Worm (Caenorhabditis elegans): Measurements from ENCODE around the gene vit-5.

vit-5 gene

DNA sequence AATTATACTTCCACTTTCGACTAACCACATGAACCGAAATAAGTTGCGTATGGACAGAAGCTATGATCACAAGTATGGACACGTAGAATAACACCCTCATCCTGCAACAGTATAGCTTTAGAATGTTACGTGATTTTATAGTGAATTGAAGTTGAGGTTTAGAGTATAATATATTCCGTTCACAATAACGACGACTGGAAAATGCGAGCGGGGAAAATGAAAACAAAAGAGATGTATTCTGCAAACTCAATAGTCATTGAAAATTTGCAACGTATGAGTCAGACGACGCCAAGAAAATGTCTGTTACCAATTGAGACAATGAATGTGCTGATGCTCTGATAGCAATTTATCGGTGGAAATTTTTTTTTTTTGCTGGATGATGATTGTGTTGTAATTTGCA is 17.9 kb upstream of the vit-5 start, which contains the start of gene acp-1:
TSS of gene acp-1 (minus strand) at position 101 of the 400 bp plus-strand sequence.
- TF ChIP-seq pha-4 (tag; optimal IDR thresholded peaks at IDR 0.05) (no peak), C08G9.2 (tag; optimal IDR thresholded peaks at IDR 0.05) (no peak), hlh-6 (tag; optimal IDR thresholded peaks at IDR 0.05) (no peak), hlh-8 (tag; optimal IDR thresholded peaks at IDR 0.05) (no peak), ref-2 (tag; optimal IDR thresholded peaks at IDR 0.05) (no peak), tbx-7 (tag; optimal IDR thresholded peaks at IDR 0.05) (no peak), npax-4 (tag; optimal IDR thresholded peaks at IDR 0.05) (no peak), unc-86 (tag; optimal IDR thresholded peaks at IDR 0.05) (no peak), syd-9 (tag; optimal IDR thresholded peaks at IDR 0.05) (no peak), fkh-10 (GFP tag; optimal IDR thresholded peaks at IDR 0.05) (no peak), ceh-2 (tag; optimal IDR thresholded peaks at IDR 0.05) (no peak), nfya-1 (tag; optimal IDR thresholded peaks at IDR 0.05) (no peak), ceh-34 (tag; optimal IDR thresholded peaks at IDR 0.05) (no peak), ceh-19 (GFP tag; optimal IDR thresholded peaks at IDR 0.05) (no peak), ceh-30 (tag; optimal IDR thresholded peaks at IDR 0.05) (no peak)

DNA sequence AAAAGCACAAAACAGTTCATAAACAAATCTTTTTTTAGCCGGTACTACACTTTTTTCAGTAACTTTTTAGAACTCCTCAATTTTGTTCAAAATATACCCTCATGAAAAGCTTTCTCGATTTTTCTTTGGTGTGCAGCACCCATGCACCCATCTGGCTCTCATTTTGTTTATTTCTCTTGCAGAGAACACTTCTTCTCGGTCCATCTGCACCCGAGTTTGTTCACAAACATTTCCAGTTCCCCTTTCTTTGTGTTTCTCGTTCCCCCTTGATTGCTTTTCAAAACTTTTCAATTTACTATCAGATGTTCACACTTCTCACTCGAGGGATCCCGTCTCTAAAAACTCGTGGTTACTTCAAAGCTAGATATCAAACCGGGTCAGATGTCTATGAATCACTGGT is 9.7 kb upstream of the vit-5 start, which contains the start of gene slcf-2:
TSS of gene slcf-2 (plus strand) at position 301 of the 400 bp plus-strand sequence.
- TF ChIP-seq tbx-7 (tag; optimal IDR thresholded peaks at IDR 0.05): no peak
- TF ChIP-seq C08G9.2 (tag; optimal IDR thresholded peaks at IDR 0.05): no peak
- TF ChIP-seq hlh-6 (tag; optimal IDR thresholded peaks at IDR 0.05): no peak
- no peak for TF ChIP-seq lim-6 (tag; optimal IDR thresholded peaks at IDR 0.05)
- no peak for TF ChIP-seq pros-1 (tag; optimal IDR thresholded peaks at IDR 0.05)
- no peak for TF ChIP-seq odd-2 (tag; optimal IDR thresholded peaks at IDR 0.05)
- no peak for TF ChIP-seq sox-2 (GFP tag; IDR thresholded peaks at IDR 0.05)
- TF ChIP-seq unc-86 (tag; optimal IDR thresholded peaks at IDR 0.05): no peak
- TF ChIP-seq ceh-9 (tag; optimal IDR thresholded peaks at IDR 0.05): no peak
- no peak for TF ChIP-seq pax-1 (tag; optimal IDR thresholded peaks at IDR 0.05)
- no peak for TF ChIP-seq nhr-11 (tag; optimal IDR thresholded peaks at IDR 0.05)
- TF ChIP-seq nfya-1 (tag; optimal IDR thresholded peaks at IDR 0.05): no peak
- TF ChIP-seq eyg-1 (tag; optimal IDR thresholded peaks at IDR 0.05): no peak

DNA sequence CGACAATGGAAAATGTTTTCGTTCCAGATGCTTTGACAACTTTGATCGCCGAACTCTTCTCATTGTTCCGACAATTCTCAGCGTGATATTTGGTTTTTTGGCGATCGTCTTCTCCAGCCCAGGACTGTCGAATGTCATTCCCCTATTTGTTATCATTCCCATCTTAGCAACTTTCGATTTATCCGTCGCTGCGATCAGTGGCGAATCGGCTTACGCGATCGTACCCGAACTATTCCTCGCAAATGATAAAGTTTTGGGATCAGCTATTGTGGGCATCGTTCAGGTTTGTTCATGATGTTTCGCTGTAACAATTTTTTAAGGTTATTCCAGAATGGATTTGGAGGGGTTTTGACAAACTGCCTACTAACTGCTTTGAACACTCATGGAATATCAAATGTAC is 6.5 kb upstream of the vit-5 start:
- TF ChIP-seq eyg-1 (tag; optimal IDR thresholded peaks at IDR 0.05) (no peak), unc-3 (GFP tag; conservative IDR thresholded peaks at IDR 0.05) (no peak), unc-3 (tag; optimal IDR thresholded peaks at IDR 0.05) (no peak), dmd-4 (tag; optimal IDR thresholded peaks at IDR 0.05; ENCODE audit: borderline replicate concordance) (no peak), pag-3 (tag; optimal IDR thresholded peaks at IDR 0.05; ENCODE audit: borderline replicate concordance) (no peak), ceh-30 (tag; optimal IDR thresholded peaks at IDR 0.05) (no peak), ceh-45 (GFP tag; IDR thresholded peaks at IDR 0.05) (no peak), hlh-6 (tag; optimal IDR thresholded peaks at IDR 0.05) (no peak)

DNA sequence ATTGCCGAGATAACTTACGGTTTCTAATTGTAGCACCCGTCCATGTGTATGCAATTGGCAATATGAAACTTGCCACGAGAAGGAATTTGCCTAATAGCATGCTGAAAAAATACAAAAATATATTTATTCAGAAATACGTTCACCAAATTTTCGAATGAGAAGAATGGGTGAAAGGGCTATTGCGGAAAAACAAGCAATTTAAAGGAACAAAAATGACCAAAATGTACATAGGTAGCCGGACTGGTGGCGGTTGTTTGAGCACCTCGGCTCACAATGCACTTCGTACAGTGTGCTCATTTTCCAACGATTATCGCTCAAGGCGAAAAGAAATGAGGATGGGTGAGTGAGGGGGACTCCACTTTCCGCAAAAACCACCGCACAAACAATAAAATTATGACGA is 3.4 kb upstream of the vit-5 start, which contains the start of gene cht-1:
TSS of gene cht-1 (minus strand) at position 101 of the 400 bp plus-strand sequence.
- TF ChIP-seq fkh-6 (tag; optimal IDR thresholded peaks at IDR 0.05) (no peak), dmd-4 (tag; optimal IDR thresholded peaks at IDR 0.05; ENCODE audit: borderline replicate concordance) (no peak), lim-6 (tag; optimal IDR thresholded peaks at IDR 0.05) (no peak)

DNA sequence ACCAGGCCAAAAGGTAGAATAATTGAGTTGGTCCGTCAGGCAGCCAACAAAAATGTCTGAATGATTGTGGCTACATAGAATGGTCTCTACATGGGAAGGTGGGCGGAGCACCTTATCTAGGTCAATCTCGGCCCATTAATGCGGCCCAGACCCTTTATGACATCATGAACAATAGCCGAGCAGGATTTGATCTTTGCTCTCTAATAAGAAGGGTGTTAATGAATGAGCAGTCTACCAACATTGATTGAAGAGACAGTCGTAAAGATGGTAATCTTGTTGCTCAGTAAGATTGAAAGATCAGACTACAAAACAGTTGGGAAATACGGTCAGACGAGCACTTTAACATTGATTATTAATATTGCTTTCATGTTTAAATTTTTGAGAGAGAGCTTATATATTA is 2.9 kb upstream of the vit-5 start:
- no peak for TF ChIP-seq pros-1 (tag; optimal IDR thresholded peaks at IDR 0.05)
- TF ChIP-seq unc-3 (GFP tag; conservative IDR thresholded peaks at IDR 0.05): no peak
- TF ChIP-seq unc-3 (tag; optimal IDR thresholded peaks at IDR 0.05): no peak
- no peak for TF ChIP-seq hlh-15 (tag; optimal IDR thresholded peaks at IDR 0.05)
- no peak for TF ChIP-seq madf-2 (tag; optimal IDR thresholded peaks at IDR 0.05)
- no peak for TF ChIP-seq ceh-48 (tag; optimal IDR thresholded peaks at IDR 0.05)
- no peak for TF ChIP-seq syd-9 (tag; optimal IDR thresholded peaks at IDR 0.05)
- no peak for TF ChIP-seq sox-2 (GFP tag; IDR thresholded peaks at IDR 0.05)
- TF ChIP-seq ref-2 (tag; optimal IDR thresholded peaks at IDR 0.05): no peak
- no peak for TF ChIP-seq unc-86 (tag; optimal IDR thresholded peaks at IDR 0.05)
- no peak for TF ChIP-seq C38D4.7 (GFP tag; optimal IDR thresholded peaks at IDR 0.05)
- TF ChIP-seq npax-4 (tag; optimal IDR thresholded peaks at IDR 0.05): no peak
- TF ChIP-seq nfya-1 (tag; optimal IDR thresholded peaks at IDR 0.05): no peak
- TF ChIP-seq ceh-24 (tag; optimal IDR thresholded peaks at IDR 0.05): no peak
- TF ChIP-seq zip-5 (tag; optimal IDR thresholded peaks at IDR 0.05): no peak
- TF ChIP-seq eyg-1 (tag; optimal IDR thresholded peaks at IDR 0.05): no peak
- TF ChIP-seq tbx-7 (tag; optimal IDR thresholded peaks at IDR 0.05): no peak
- no peak for TF ChIP-seq che-1 (tag; optimal IDR thresholded peaks at IDR 0.05)
- TF ChIP-seq gmeb-2 (tag; optimal IDR thresholded peaks at IDR 0.05): no peak
- no peak for TF ChIP-seq ceh-30 (tag; optimal IDR thresholded peaks at IDR 0.05)
